Fruit fly (Drosophila melanogaster): ENCODE data around the gene CG12609.

dm6 chrX:18748206-18748605, at the start of gene CG12609:
- no peak for TF ChIP-seq HLH106 (tag; optimal IDR thresholded peaks at IDR 0.05)
- no peak for TF ChIP-seq pan (optimal IDR thresholded peaks at IDR 0.05)
- no peak for TF ChIP-seq Dif (GFP tag; optimal IDR thresholded peaks at IDR 0.05; ENCODE audit: partially characterized antibody)
- TF ChIP-seq Sp1 (GFP tag; optimal IDR thresholded peaks at IDR 0.05) = no peak
- no peak for TF ChIP-seq foxo (GFP tag; optimal IDR thresholded peaks at IDR 0.05)
- no peak for TF ChIP-seq usp (GFP tag; optimal IDR thresholded peaks at IDR 0.05)
- no peak for TF ChIP-seq Dfd (GFP tag; optimal IDR thresholded peaks at IDR 0.05)
- no peak for TF ChIP-seq h (GFP tag; optimal IDR thresholded peaks at IDR 0.05)
- no peak for TF ChIP-seq sage (GFP tag; optimal IDR thresholded peaks at IDR 0.05)
- TF ChIP-seq lola (GFP tag; optimal IDR thresholded peaks at IDR 0.05) = no peak
- no peak for TF ChIP-seq OdsH (GFP tag; optimal IDR thresholded peaks at IDR 0.05)
